Worm (Caenorhabditis elegans): ENCODE results near the gene Y38H6C.15.

- TF ChIP-seq rec-8 (tag; optimal IDR thresholded peaks at IDR 0.05) (no peak), nhr-27 (tag; optimal IDR thresholded peaks at IDR 0.05) (no peak), F10E7.11 (tag; optimal IDR thresholded peaks at IDR 0.05) (no peak)
Measured at ce11 chrV:20504997-20505396, 31.1 kb downstream of the Y38H6C.15 start, which contains the start of gene Y38H6C.4.
